Fruit fly (Drosophila melanogaster): ENCODE measurements around the gene CG42464.

- TF ChIP-seq h (optimal IDR thresholded peaks at IDR 0.05) (no peak), psq (optimal IDR thresholded peaks at IDR 0.05) (no peak), ttk (optimal IDR thresholded peaks at IDR 0.05) (no peak), insv (optimal IDR thresholded peaks at IDR 0.05) (no peak), Sin3A (optimal IDR thresholded peaks at IDR 0.05) (no peak), Myc (optimal IDR thresholded peaks at IDR 0.05) (no peak)
Measured at dm6 chr2L:3685139-3685851, 14.0 kb upstream of the CG42464 start.

Measured in Kc167 (cell line).